Fruit fly (Drosophila melanogaster): ENCODE data around the gene futsch.

The futsch gene

DNA sequence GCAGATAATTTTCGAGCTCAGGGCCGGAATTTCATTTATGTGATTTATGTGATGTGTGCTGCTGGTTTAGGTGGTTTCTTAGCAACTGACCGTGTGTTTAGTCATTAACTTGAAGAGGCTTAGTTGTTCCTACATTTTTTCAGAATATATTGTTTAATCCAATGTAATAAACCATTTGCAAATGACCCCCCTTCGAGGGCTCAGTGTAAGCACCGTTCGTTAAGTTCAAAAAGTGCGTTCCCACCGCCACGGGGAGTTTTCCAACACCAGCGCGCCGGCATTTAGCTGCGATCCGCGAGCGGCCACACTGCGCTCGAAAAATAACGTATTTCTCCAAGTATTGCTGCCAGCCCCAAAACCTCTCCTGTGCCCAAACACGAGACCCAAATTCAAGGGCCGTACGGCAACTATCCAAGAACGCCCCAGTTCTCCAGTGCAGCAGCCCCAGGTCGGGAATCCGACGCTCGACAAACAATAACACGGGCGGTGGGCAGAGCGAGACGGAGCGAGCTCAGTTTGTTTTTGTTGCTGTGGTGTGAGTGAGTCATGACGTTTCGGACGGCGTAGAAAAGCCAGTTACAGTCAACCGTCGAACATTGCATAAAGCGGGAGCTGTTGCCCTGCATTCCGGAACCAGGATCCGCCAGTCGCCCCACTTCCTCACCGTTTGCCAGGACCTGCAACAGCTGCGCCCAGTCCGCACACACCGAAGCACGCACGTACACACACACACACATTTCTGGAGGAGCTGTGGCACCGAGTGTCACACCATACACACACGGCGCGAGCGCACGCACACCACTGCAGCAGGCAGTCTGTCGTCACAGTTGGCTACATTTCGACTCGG lies 69.6 kb downstream of the futsch start, which contains the start of gene rush (continued):
- TF ChIP-seq CG11723 (GFP tag; optimal IDR thresholded peaks at IDR 0.05): peak; percentile 6
- peak; percentile 25 for TF ChIP-seq ind (GFP tag; optimal IDR thresholded peaks at IDR 0.05)
- peak; percentile 20 for TF ChIP-seq tin (GFP tag; optimal IDR thresholded peaks at IDR 0.05)
- no peak for TF ChIP-seq CG5953 (GFP tag; IDR thresholded peaks at IDR 0.05)
- TF ChIP-seq psq (GFP tag; optimal IDR thresholded peaks at IDR 0.05): no peak
- TF ChIP-seq vvl (GFP tag; IDR thresholded peaks at IDR 0.05): peak; percentile 52; the same call in 1 of the 2 replicates
- TF ChIP-seq CG15269 (tag; optimal IDR thresholded peaks at IDR 0.05): peak; percentile 27
- TF ChIP-seq eve (GFP tag; optimal IDR thresholded peaks at IDR 0.05): no peak
- TF ChIP-seq Med (GFP tag): peak; percentile 92
- no peak for TF ChIP-seq CG17912 (GFP tag; optimal IDR thresholded peaks at IDR 0.05)
- no peak for TF ChIP-seq CG34376 (GFP tag; optimal IDR thresholded peaks at IDR 0.05)
- no peak for TF ChIP-seq fd64A (GFP tag; optimal IDR thresholded peaks at IDR 0.05)
- TF ChIP-seq gcm (GFP tag; optimal IDR thresholded peaks at IDR 0.05): no peak
- TF ChIP-seq CG30403 (GFP tag; optimal IDR thresholded peaks at IDR 0.05): peak; percentile 42
- peak; percentile 57 for TF ChIP-seq CG7786 (GFP tag; optimal IDR thresholded peaks at IDR 0.05)
- no peak for TF ChIP-seq Ada2b (GFP tag; IDR thresholded peaks at IDR 0.05)
- TF ChIP-seq ham (GFP tag; IDR thresholded peaks at IDR 0.05): no peak
- TF ChIP-seq bab2 (GFP tag; optimal IDR thresholded peaks at IDR 0.05): peak; percentile 16
- TF ChIP-seq bcd (GFP tag; optimal IDR thresholded peaks at IDR 0.05): peak; percentile 50
- TF ChIP-seq CG34224 (GFP tag; IDR thresholded peaks at IDR 0.05; ENCODE audit: partially characterized antibody): no peak
- no peak for TF ChIP-seq tll (GFP tag; optimal IDR thresholded peaks at IDR 0.05)
- TF ChIP-seq CG15514 (GFP tag; optimal IDR thresholded peaks at IDR 0.05): peak; percentile 76
- peak; percentile 24; the same call in 1 of the 2 replicates for TF ChIP-seq CG10321 (GFP tag; IDR thresholded peaks at IDR 0.05)
- no peak for TF ChIP-seq rib (GFP tag; IDR thresholded peaks at IDR 0.05)
- no peak for TF ChIP-seq oc (tag; optimal IDR thresholded peaks at IDR 0.05)
- 0 out of 3 replicates have a peak, but pooled peaks have one; percentile 10 for TF ChIP-seq CG6175 (GFP tag; IDR thresholded peaks at IDR 0.05)
- TF ChIP-seq gt (GFP tag; IDR thresholded peaks at IDR 0.05): no peak
- no peak for TF ChIP-seq CrebB (tag; optimal IDR thresholded peaks at IDR 0.05)
- peak; percentile 22 for TF ChIP-seq HHEX (GFP tag; optimal IDR thresholded peaks at IDR 0.05)
- no peak for TF ChIP-seq CG15696 (tag; optimal IDR thresholded peaks at IDR 0.05)
- TF ChIP-seq gsb (GFP tag; IDR thresholded peaks at IDR 0.05): no peak
- no peak for TF ChIP-seq Vsx1 (GFP tag; optimal IDR thresholded peaks at IDR 0.05)
- TF ChIP-seq pho (GFP tag; optimal IDR thresholded peaks at IDR 0.05): peak; percentile 53
- no peak for TF ChIP-seq CG8290 (GFP tag; optimal IDR thresholded peaks at IDR 0.05)
- TF ChIP-seq CG8290 (tag; optimal IDR thresholded peaks at IDR 0.05): peak in 1 of 2 experiments; percentile 72
- TF ChIP-seq pan (optimal IDR thresholded peaks at IDR 0.05): no peak
- TF ChIP-seq pan (GFP tag; optimal IDR thresholded peaks at IDR 0.05 in 1 of 2, IDR thresholded peaks at IDR 0.05 in 1 of 2): no peak
- TF ChIP-seq ara (GFP tag; IDR thresholded peaks at IDR 0.05): 0 out of 2 replicates have a peak, but pooled peaks have one; percentile 31
- no peak for TF ChIP-seq CG7556 (GFP tag; optimal IDR thresholded peaks at IDR 0.05)
- peak; percentile 7 for TF ChIP-seq Fer3 (tag; optimal IDR thresholded peaks at IDR 0.05)
- TF ChIP-seq CG11560 (tag; IDR thresholded peaks at IDR 0.05): no peak
- no peak for TF ChIP-seq twi (tag; optimal IDR thresholded peaks at IDR 0.05)
- no peak for TF ChIP-seq CG6813 (GFP tag; optimal IDR thresholded peaks at IDR 0.05)
- TF ChIP-seq CG13775 (GFP tag; optimal IDR thresholded peaks at IDR 0.05): no peak
- TF ChIP-seq CG17802 (tag; optimal IDR thresholded peaks at IDR 0.05): no peak
- TF ChIP-seq MTF-1 (GFP tag; optimal IDR thresholded peaks at IDR 0.05; ENCODE audit: borderline replicate concordance): no peak
- peak; percentile 42 for TF ChIP-seq NfI (GFP tag; optimal IDR thresholded peaks at IDR 0.05)
- TF ChIP-seq CG16813 (GFP tag; IDR thresholded peaks at IDR 0.05; ENCODE audit: partially characterized antibody): no peak; the same call in 1 of the 3 replicates
- TF ChIP-seq MBD-R2 (GFP tag; IDR thresholded peaks at IDR 0.05): peak; percentile 69

Data from whole organism, embryonic.